Worm (Caenorhabditis elegans) whole organism, young adult: ENCODE results near the gene T07F12.2.

Experiments
- B0019.2 ChIP-seq: fragments of 200-800 bp; sonication (Bioruptor generic); conservative IDR thresholded peaks from 2 replicates; pipeline ENCODE4 v1.3.6; 2022; ENCODE audit warnings: missing genetic modification reagents, missing genetic modification characterization, missing compliant biosample characterization
- C17E4.6 ChIP-seq: fragments of 200-800 bp; sonication (Bioruptor generic); IDR thresholded peaks from 2 replicates; pipeline ENCODE4 v1.3.6; 2022; ENCODE audit warnings: missing genetic modification reagents, missing genetic modification characterization, missing compliant biosample characterization
- F37B4.10 ChIP-seq: fragments of 200-800 bp; sonication (Bioruptor generic); IDR thresholded peaks from 2 replicates; pipeline ENCODE4 v1.3.6; 2022; ENCODE audit warnings: missing genetic modification characterization, missing compliant biosample characterization
- F57A8.1 ChIP-seq: fragments of 200-800 bp; sonication (Bioruptor generic); optimal IDR thresholded peaks from 2 replicates; lab custom pipeline; 2018; ENCODE audit warnings: mild to moderate bottlenecking, missing genetic modification characterization, moderate library complexity, missing compliant biosample characterization
- K11D2.4 ChIP-seq: fragments of 200-800 bp; sonication (Bioruptor generic); IDR thresholded peaks from 2 replicates; pipeline ENCODE4 v1.3.6; 2022; ENCODE audit warnings: missing genetic modification reagents, missing genetic modification characterization, missing compliant biosample characterization
- T07F8.4 ChIP-seq: sonication (generic microtip); optimal IDR thresholded peaks from 2 replicates; lab custom pipeline; 2016; ENCODE audit warnings: mild to moderate bottlenecking, missing genetic modification characterization, moderate library complexity, missing compliant biosample characterization
- Y95B8A.8 ChIP-seq: fragments of 200-800 bp; sonication (Bioruptor generic); IDR thresholded peaks from 2 replicates; pipeline ENCODE4 v1.3.6; 2022; ENCODE audit warnings: missing genetic modification reagents, missing genetic modification characterization, missing compliant biosample characterization
- akir-1 ChIP-seq: fragments of 200-800 bp; sonication (Bioruptor generic); optimal IDR thresholded peaks from 2 replicates; lab custom pipeline; 2018; ENCODE audit warnings: mild to moderate bottlenecking, missing genetic modification characterization, moderate library complexity, missing compliant biosample characterization
- attf-3 ChIP-seq: fragments of 200-800 bp; sonication (Bioruptor generic); conservative IDR thresholded peaks from 2 replicates; pipeline ENCODE4 v1.3.6; 2022; ENCODE audit warnings: missing genetic modification reagents, missing genetic modification characterization, missing compliant biosample characterization
- bed-1 ChIP-seq: fragments of 200-800 bp; sonication (Bioruptor generic); IDR thresholded peaks from 2 replicates; pipeline ENCODE4 v1.3.6; 2022; ENCODE audit warnings: missing genetic modification reagents, missing genetic modification characterization, missing compliant biosample characterization
- ceh-100 ChIP-seq: fragments of 200-800 bp; sonication (Bioruptor generic); IDR thresholded peaks from 2 replicates; pipeline ENCODE4 v1.3.6; 2022; ENCODE audit warnings: missing genetic modification reagents, missing genetic modification characterization, missing compliant biosample characterization
- ceh-40 ChIP-seq: fragments of 200-800 bp; sonication (Bioruptor generic); IDR thresholded peaks from 2 replicates; pipeline ENCODE4 v1.3.6; 2022; ENCODE audit warnings: missing genetic modification characterization, missing compliant biosample characterization
- ceh-79 ChIP-seq: sonication (generic microtip); optimal IDR thresholded peaks from 2 replicates; lab custom pipeline; 2017; ENCODE audit warnings: mild to moderate bottlenecking, missing genetic modification characterization, missing compliant biosample characterization
- chd-7 ChIP-seq: sonication (generic microtip); optimal IDR thresholded peaks from 2 replicates; lab custom pipeline; 2016; ENCODE audit warnings: mild to moderate bottlenecking, missing genetic modification characterization, moderate library complexity, missing compliant biosample characterization
- dox-1 ChIP-seq: fragments of 200-800 bp; sonication (Bioruptor generic); IDR thresholded peaks from 2 replicates; pipeline ENCODE4 v1.3.6; 2022; ENCODE audit warnings: missing genetic modification reagents, missing genetic modification characterization, missing compliant biosample characterization
- dpl-1 ChIP-seq: fragments of 150-350 bp; optimal IDR thresholded peaks from 2 replicates; lab custom pipeline; 2014; ENCODE audit warnings: missing biosample characterization, missing genetic modification reagents, missing genetic modification characterization
- egrh-3 ChIP-seq: fragments of 200-800 bp; sonication (Bioruptor generic); IDR thresholded peaks from 2 replicates; pipeline ENCODE4 v1.3.6; 2022; ENCODE audit warnings: missing genetic modification reagents, missing genetic modification characterization, missing compliant biosample characterization
- hlh-12 ChIP-seq: sonication (generic microtip); optimal IDR thresholded peaks from 2 replicates; lab custom pipeline; 2016; ENCODE audit warnings: missing genetic modification characterization, missing compliant biosample characterization
- hlh-26 ChIP-seq: fragments of 200-800 bp; sonication (Bioruptor generic); conservative IDR thresholded peaks from 2 replicates; pipeline ENCODE4 v1.3.6; 2022; ENCODE audit warnings: missing genetic modification reagents, missing genetic modification characterization, missing compliant biosample characterization
- hmg-20 ChIP-seq: fragments of 200-800 bp; sonication (Bioruptor generic); IDR thresholded peaks from 2 replicates; pipeline ENCODE4 v1.3.6; 2022; ENCODE audit warnings: missing genetic modification reagents, missing genetic modification characterization, missing compliant biosample characterization
- let-607 ChIP-seq, 2 experiments: fragments of 200-800 bp in 1 of 2; sonication (Bioruptor generic) in 1 of 2; sonication (generic microtip) in 1 of 2; optimal IDR thresholded peaks; 2 replicates each; lab custom pipeline; 2016 to 2018; ENCODE audit warnings: mild to moderate bottlenecking in 2 of 2, missing compliant biosample characterization in 2 of 2, missing genetic modification characterization in 2 of 2, moderate library complexity in 2 of 2, missing genotype in 1 of 2
- lin-40 ChIP-seq: sonication (generic microtip); optimal IDR thresholded peaks from 2 replicates; lab custom pipeline; 2016; ENCODE audit warnings: missing genetic modification characterization, mild to moderate bottlenecking, missing compliant biosample characterization, missing genotype, missing genetic modification reagents
- lin-54 ChIP-seq: fragments of 200-800 bp; sonication (Bioruptor generic); optimal IDR thresholded peaks from 2 replicates; lab custom pipeline; 2018; ENCODE audit warnings: mild to moderate bottlenecking, missing genetic modification characterization, missing compliant biosample characterization
- lir-1 ChIP-seq: fragments of 200-800 bp; sonication (Bioruptor generic); conservative IDR thresholded peaks from 2 replicates; pipeline ENCODE4 v1.3.6; 2022; ENCODE audit warnings: missing genetic modification reagents, missing genetic modification characterization, missing compliant biosample characterization
- madf-3 ChIP-seq: fragments of 200-800 bp; sonication (Bioruptor generic); IDR thresholded peaks from 2 replicates; pipeline ENCODE4 v1.3.6; 2022; ENCODE audit warnings: missing genetic modification reagents, missing genetic modification characterization, missing compliant biosample characterization
- mcd-1 ChIP-seq: fragments of 200-800 bp; sonication (Bioruptor generic); IDR thresholded peaks from 2 replicates; pipeline ENCODE4 v1.3.6; 2022; ENCODE audit warnings: missing genetic modification reagents, missing genetic modification characterization, missing compliant biosample characterization
- nfya-2 ChIP-seq: fragments of 200-800 bp; sonication (Bioruptor generic); IDR thresholded peaks from 2 replicates; pipeline ENCODE4 v1.3.6; 2022; ENCODE audit warnings: missing genetic modification reagents, missing genetic modification characterization, missing compliant biosample characterization
- nhr-120 ChIP-seq: fragments of 200-800 bp; sonication (Bioruptor generic); IDR thresholded peaks from 2 replicates; pipeline ENCODE4 v1.3.6; 2022; ENCODE audit warnings: missing genetic modification characterization, missing compliant biosample characterization
- nhr-80 ChIP-seq: sonication (generic microtip); optimal IDR thresholded peaks from 2 replicates; lab custom pipeline; 2016; ENCODE audit warnings: missing genetic modification characterization, missing compliant biosample characterization
- rpc-1 ChIP-seq, 2 experiments: fragments of 150-350 bp in 1 of 2; sonication (generic microtip) in 1 of 2; optimal IDR thresholded peaks; 2 replicates each; lab custom pipeline; 2014 to 2018; ENCODE audit warnings: missing biosample characterization in 1 of 2, missing genetic modification characterization in 1 of 2, missing genetic modification reagents in 1 of 2, missing genotype in 1 of 2
- sdz-38 ChIP-seq: sonication (generic microtip); optimal IDR thresholded peaks from 2 replicates; lab custom pipeline; 2016; ENCODE audit warnings: missing genotype, missing genetic modification characterization, missing compliant biosample characterization
- tbp1 ChIP-seq: fragments of 200-800 bp; sonication (Bioruptor generic); optimal IDR thresholded peaks from 2 replicates; lab custom pipeline; 2018; ENCODE audit warnings: mild to moderate bottlenecking, missing genetic modification characterization, missing compliant biosample characterization
- unc-62 ChIP-seq: fragments of 150-350 bp; optimal IDR thresholded peaks from 2 replicates; lab custom pipeline; 2014; ENCODE audit warnings: missing biosample characterization, missing genetic modification reagents, missing genetic modification characterization
- zim-3 ChIP-seq: sonication (generic microtip); optimal IDR thresholded peaks from 2 replicates; lab custom pipeline; 2017; ENCODE audit warnings: mild to moderate bottlenecking, missing genetic modification characterization, moderate library complexity, missing compliant biosample characterization

Gene T07F12.2

DNA sequence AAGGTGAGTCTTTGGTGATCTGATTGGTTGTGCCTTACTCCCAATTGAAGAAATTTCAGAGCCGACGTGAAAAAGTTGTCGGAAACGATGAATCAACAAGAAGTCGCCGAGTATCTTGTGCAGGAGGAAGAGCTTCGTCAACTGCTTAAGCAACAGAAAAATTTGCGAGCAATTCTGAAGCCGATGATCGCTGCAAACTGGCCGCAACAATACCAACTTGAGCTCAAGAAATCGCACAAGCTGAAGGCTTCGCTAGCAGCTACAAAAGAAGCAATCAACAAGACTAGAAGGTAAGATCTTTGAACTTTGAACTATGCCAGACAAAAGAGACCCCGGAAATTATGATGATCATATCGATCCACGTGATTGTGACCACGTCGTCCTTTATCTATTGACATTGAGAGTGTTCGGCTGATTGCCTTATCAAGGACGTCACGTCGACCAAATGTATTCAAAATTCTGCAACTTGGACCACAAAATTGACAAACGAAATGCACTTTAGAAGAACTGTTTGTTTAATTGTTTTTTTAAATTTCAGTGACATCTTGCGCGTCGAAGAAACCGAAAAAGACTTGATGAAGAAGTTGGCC lies 21.3 kb downstream of the T07F12.2 start:
- no peak for TF ChIP-seq nhr-120 (GFP tag; lab: Robert Waterston, UW)
- no peak for TF ChIP-seq attf-3
- no peak for TF ChIP-seq B0019.2 (GFP tag; lab: Robert Waterston, UW)
- TF ChIP-seq madf-3 (GFP tag; lab: Robert Waterston, UW): 0 out of 2 replicates have a peak, but pooled peaks have one; percentile 61
- peak; percentile 1 for TF ChIP-seq chd-7 (tag; lab: Kevin White, UChicago)
- TF ChIP-seq C17E4.6: no peak

DNA sequence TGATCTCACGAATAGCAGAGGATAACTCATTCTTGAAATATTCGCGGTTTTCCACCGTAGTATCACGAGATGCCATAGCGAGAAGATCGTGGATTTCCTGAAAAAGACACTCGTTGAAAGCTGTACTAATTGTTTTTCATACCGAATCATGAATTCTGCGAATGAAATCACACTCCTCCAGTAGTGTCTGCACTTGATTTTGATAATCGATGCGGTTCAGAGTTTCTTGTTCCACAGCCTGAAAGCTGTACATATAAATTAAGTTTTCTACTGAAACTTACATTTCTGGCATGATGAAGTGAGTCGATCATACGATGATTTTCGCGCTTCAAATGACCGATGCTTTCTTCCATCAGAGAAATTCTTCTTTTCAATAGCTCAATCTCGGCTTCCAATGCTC lies 24.4 kb downstream of the T07F12.2 start:
- no peak for TF ChIP-seq lin-54
- TF ChIP-seq K11D2.4 (GFP tag; lab: Robert Waterston, UW): no peak
- no peak for TF ChIP-seq nfya-2 (GFP tag; lab: Robert Waterston, UW)
- no peak for TF ChIP-seq T07F8.4
- TF ChIP-seq unc-62 (GFP tag; lab: Kevin White, UChicago): no peak
- TF ChIP-seq akir-1 (GFP tag; lab: Kevin White, UChicago): no peak
- TF ChIP-seq egrh-3 (GFP tag; lab: Robert Waterston, UW): no peak
- TF ChIP-seq Y95B8A.8 (GFP tag; lab: Robert Waterston, UW): no peak
- TF ChIP-seq lir-1 (GFP tag; lab: Robert Waterston, UW): no peak
- no peak for TF ChIP-seq sdz-38 (tag; lab: Kevin White, UChicago)
- no peak for TF ChIP-seq C17E4.6
- no peak for TF ChIP-seq nhr-120 (GFP tag; lab: Robert Waterston, UW)

DNA sequence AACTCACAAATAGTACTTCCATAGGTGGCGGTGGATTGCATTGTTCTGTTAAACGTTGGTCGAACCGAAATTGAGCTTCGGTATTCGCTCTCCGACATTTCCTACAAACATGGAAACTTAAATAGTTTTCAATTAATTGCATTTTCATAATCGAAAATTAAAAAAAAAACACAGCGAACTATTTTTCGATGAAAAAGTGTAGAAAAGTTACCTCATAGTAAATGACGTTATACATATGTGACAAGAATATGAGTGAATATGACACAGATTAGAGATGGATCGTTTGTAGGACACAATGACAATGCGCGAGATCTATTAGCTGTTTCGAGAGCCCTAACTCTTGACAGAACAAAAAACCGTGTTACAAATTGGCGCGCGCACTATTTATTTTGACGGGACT lies 25.8 kb downstream of the T07F12.2 start, which contains the start of gene ifa-4:
ifa-4 (minus strand) TSS at position 101 of the 400 bp plus-strand sequence.
- TF ChIP-seq ceh-79 (tag; lab: Kevin White, UChicago): no peak

DNA sequence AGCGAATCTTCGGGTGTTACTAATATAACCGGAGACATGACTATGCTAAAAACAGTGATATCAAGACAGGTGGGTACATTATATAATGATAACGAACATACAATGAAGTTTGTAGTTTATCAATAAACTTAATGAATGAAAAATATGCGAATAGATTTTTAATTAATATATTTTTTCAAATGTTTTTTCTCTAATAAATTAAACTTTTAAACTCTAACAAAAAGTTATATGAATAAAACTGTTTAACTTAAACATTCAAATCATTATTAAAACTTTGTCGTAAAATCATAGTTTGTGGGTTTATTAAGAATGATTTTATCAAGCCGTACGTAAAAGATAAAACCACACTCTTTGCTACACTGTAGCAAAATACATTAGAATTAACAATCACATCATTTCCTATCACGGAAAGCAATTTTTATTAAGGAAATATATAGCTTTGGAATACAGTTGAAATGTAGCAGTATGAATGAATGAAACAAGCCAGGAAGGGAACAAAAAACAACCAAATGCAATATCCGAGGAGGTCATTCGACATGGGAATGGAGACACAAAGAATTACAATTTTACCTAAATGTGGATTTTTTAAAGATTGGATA lies 31.0 kb downstream of the T07F12.2 start, which contains the start of gene K05B2.4:
K05B2.4 (minus strand) TSS at position 51 of the 599 bp plus-strand sequence.
- no peak for TF ChIP-seq zim-3 (tag; lab: Kevin White, UChicago)

DNA sequence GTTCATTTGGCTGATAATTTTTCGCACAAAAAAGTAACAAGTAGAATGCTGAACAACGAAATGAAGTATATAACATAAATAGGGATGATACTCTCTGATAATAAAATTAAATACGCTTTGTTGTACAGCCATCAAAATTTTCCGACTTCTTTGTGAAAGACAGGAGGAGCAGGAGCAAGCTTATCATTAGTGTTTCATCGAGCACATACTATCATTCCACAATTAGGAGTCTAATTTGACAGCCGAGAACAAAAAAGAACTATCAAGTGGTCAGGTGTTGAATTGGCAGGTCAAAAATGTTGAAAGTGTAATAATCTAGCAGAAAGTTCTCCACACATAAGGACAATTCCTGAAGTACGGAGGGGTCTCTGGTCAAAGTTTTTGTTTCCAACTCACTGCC lies 38.1 kb downstream of the T07F12.2 start:
- TF ChIP-seq nhr-80 (tag; lab: Kevin White, UChicago) (peak; percentile 88), bed-1 (no peak), hmg-20 (GFP tag; lab: Robert Waterston, UW) (no peak), tbp1 (no peak), mcd-1 (no peak), hlh-12 (tag; lab: Kevin White, UChicago) (no peak), F57A8.1 (GFP tag; lab: Kevin White, UChicago) (no peak), lin-40 (tag; lab: Kevin White, UChicago) (no peak), let-607 (tag; optimal IDR thresholded peaks at IDR 0.05; lab: Kevin White, UChicago) (peak in 1 of 2 experiments; percentile 4)

DNA sequence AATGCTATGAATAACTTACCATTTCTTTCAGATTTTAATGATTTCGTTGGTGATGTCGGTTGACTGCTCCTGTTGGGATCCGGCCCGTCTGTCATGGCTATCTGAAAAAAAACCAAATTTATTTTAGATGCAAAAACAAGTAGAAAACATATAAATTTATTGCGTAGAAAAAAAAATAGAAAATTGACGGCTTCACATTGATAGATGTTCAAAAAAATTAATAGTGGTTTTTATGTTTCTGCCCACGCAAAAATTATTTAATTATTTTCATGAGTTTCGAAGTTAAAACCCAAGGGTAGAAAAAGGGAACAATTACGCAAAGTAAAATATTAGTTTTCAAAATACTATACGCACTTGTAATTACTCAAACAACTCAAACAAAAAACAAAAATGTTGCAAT lies 39.6 kb downstream of the T07F12.2 start, which contains the start of gene mct-4:
mct-4 (minus strand) TSS at position 101 of the 400 bp plus-strand sequence.
- TF ChIP-seq hlh-26 (GFP tag; lab: Robert Waterston, UW) (no peak), ceh-100 (GFP tag; lab: Robert Waterston, UW) (no peak), F37B4.10 (no peak), dpl-1 (GFP tag; lab: Kevin White, UChicago) (no peak), T07F8.4 (no peak), ceh-40 (no peak), rpc-1 (optimal IDR thresholded peaks at IDR 0.05; lab: Kevin White, UChicago) (no peak), rpc-1 (tag; optimal IDR thresholded peaks at IDR 0.05; lab: Kevin White, UChicago) (no peak), F57A8.1 (GFP tag; lab: Kevin White, UChicago) (no peak), nhr-80 (tag; lab: Kevin White, UChicago) (no peak), dox-1 (GFP tag; lab: Robert Waterston, UW) (no peak)
- TF ChIP-seq, all 124 proteins: peak for 0
